Worm (Caenorhabditis elegans): ENCODE measurements around the gene fcd-2.

The fcd-2 gene

DNA sequence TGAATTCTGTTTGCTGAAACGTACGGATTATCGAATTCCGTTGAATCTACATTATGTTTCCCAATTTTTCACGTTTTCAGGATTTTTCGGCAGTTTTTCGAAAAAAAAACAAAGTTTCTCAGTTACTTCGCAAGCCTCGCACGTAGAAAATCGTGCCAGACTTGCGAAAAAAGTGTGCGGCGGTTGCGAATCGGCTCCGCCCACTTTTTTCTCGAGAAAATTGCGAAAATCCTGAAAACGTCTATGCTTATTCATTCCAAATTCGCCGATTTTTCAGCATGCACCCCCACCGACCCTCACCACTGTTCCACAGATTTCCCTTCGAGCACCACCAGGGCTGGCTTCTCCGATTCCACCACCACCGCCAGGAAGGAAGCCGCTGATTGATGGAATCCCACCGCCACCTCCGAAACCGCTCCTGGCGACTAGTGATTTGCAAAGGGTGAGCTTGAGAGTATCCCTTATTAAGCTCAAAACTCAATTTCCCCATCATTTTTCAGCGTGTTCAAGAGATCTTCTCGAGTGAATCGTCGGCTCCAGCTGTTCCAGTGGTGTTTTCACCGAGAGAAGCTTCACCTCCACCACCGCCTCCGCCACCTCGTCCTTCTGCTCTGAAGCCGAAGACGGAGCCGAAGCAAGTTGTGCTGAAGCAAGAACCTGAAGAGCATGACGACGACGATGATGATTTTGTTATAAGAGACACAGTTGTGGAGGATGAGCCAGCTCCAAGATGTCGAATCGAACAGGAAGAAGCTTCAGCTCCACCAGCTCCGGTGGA is 16.8 kb downstream of the fcd-2 start (continued):
- TF ChIP-seq let-526 (GFP tag; IDR thresholded peaks at IDR 0.05) (no peak), K11D2.4 (GFP tag; IDR thresholded peaks at IDR 0.05) (no peak), nhr-179 (tag; optimal IDR thresholded peaks at IDR 0.05) (no peak), ZK185.1 (tag; optimal IDR thresholded peaks at IDR 0.05; ENCODE audit: poor library complexity, severe bottlenecking) (no peak), him-1 (tag; optimal IDR thresholded peaks at IDR 0.05) (no peak), dpl-1 (GFP tag; optimal IDR thresholded peaks at IDR 0.05) (peak; percentile 15), akir-1 (GFP tag; optimal IDR thresholded peaks at IDR 0.05) (no peak), B0261.1 (tag; optimal IDR thresholded peaks at IDR 0.05) (no peak), C17E4.6 (GFP tag; IDR thresholded peaks at IDR 0.05) (no peak), die-1 (tag; optimal IDR thresholded peaks at IDR 0.05) (no peak), B0019.2 (GFP tag; conservative IDR thresholded peaks at IDR 0.05) (no peak), Y53F4B.3 (GFP tag; IDR thresholded peaks at IDR 0.05) (0 out of 2 replicates have a peak, but pooled peaks have one; percentile 33), hsf-1 (GFP tag; IDR thresholded peaks at IDR 0.05) (no peak; the same call in 1 of the 2 replicates), lin-26 (GFP tag; IDR thresholded peaks at IDR 0.05) (peak; percentile 67), Y79H2A.3 (GFP tag; conservative IDR thresholded peaks at IDR 0.05) (peak; percentile 50; the same call in 1 of the 2 replicates), F37B4.10 (GFP tag; IDR thresholded peaks at IDR 0.05) (0 out of 2 replicates have a peak, but pooled peaks have one; percentile 75), F57A8.1 (GFP tag; optimal IDR thresholded peaks at IDR 0.05) (no peak), aptf-2 (GFP tag; conservative IDR thresholded peaks at IDR 0.05) (no peak), pbrm-1 (GFP tag; IDR thresholded peaks at IDR 0.05) (peak; percentile 40; the same call in 1 of the 2 replicates), ama-1 (optimal IDR thresholded peaks at IDR 0.05) (no peak), ama-1 (GFP tag; optimal IDR thresholded peaks at IDR 0.05) (peak in 1 of 2 experiments; percentile 45), ceh-58 (GFP tag; IDR thresholded peaks at IDR 0.05) (0 out of 2 replicates have a peak, but pooled peaks have one; percentile 44), B0035.1 (tag; optimal IDR thresholded peaks at IDR 0.05) (no peak), sea-2 (GFP tag; IDR thresholded peaks at IDR 0.05) (no peak), tbx-9 (tag; optimal IDR thresholded peaks at IDR 0.05; ENCODE audit: borderline replicate concordance) (no peak), unc-130 (GFP tag; optimal IDR thresholded peaks at IDR 0.05) (no peak), ztf-18 (tag; optimal IDR thresholded peaks at IDR 0.05) (peak; percentile 76), rpc-1 (optimal IDR thresholded peaks at IDR 0.05) (no peak), rpc-1 (tag; optimal IDR thresholded peaks at IDR 0.05) (no peak), ceh-27 (GFP tag; optimal IDR thresholded peaks at IDR 0.05) (no peak), atf-7 (tag; optimal IDR thresholded peaks at IDR 0.05) (no peak), D2030.7 (GFP tag; IDR thresholded peaks at IDR 0.05) (peak; percentile 59; the same call in 1 of the 2 replicates), egrh-3 (GFP tag; IDR thresholded peaks at IDR 0.05) (peak; percentile 20; the same call in 1 of the 2 replicates), F23B12.7 (tag; optimal IDR thresholded peaks at IDR 0.05; ENCODE audit: insufficient read depth) (no peak), chd-7 (tag; optimal IDR thresholded peaks at IDR 0.05) (peak; percentile 49), tbp1 (GFP tag; optimal IDR thresholded peaks at IDR 0.05) (peak; percentile 56), aptf-3 (GFP tag; IDR thresholded peaks at IDR 0.05) (no peak), ets-4 (GFP tag; optimal IDR thresholded peaks at IDR 0.05) (no peak), rcor-1 (GFP tag; IDR thresholded peaks at IDR 0.05) (no peak), nhr-120 (GFP tag; IDR thresholded peaks at IDR 0.05) (no peak), egl-18 (GFP tag; IDR thresholded peaks at IDR 0.05) (no peak), zim-3 (tag; optimal IDR thresholded peaks at IDR 0.05) (no peak), F55B11.4 (tag; optimal IDR thresholded peaks at IDR 0.05; ENCODE audit: borderline replicate concordance, insufficient read depth) (no peak), madf-3 (GFP tag; IDR thresholded peaks at IDR 0.05) (peak; percentile 72), zfh-2 (GFP tag; conservative IDR thresholded peaks at IDR 0.05) (peak; percentile 68), cebp-1 (GFP tag; IDR thresholded peaks at IDR 0.05) (no peak), cebp-1 (tag; optimal IDR thresholded peaks at IDR 0.05) (peak; percentile 44), nhr-27 (tag; optimal IDR thresholded peaks at IDR 0.05) (no peak)

Data from whole organism, young adult.